Fruit fly (Drosophila melanogaster): ENCODE data around the gene CG10681.

Gene CG10681

DNA sequence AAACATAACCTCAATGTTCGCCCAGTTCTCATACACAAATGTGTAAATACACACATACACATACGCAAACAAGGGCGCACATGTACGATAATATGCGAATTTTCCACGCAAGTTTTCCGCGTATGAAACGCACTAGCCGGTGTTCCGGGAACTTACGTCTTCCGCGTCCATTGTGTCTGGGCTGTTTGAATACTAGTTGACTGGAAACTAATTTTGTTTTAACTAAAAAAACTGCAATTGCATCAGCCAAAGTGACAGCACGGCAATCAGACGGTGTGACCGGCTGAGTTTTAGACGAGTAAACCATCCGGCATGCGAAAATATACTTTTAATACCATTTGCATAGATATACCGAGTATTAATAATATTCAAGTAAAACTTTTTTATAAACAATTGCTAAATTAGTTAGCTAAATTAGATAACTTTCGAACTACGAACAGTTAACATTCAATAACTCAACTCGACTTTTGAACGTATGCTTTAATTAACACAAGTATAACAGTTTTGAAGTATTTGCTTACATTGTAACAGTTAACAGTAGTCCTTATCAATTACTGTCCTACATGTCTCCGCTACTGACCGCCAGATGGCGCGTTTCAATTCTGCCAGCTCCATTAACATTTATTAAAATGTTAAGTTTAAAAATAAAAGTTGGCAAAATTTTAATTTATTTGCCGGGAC is 25.3 kb downstream of the CG10681 start, which contains the start of gene eIF2beta:
Gene eIF2beta (minus strand): TSS at position 299 of the 681 bp plus-strand sequence.
- TF ChIP-seq sv (GFP tag; optimal IDR thresholded peaks at IDR 0.05) (peak; percentile 34), woc (GFP tag; optimal IDR thresholded peaks at IDR 0.05) (peak; percentile 27), Vsx2 (GFP tag; optimal IDR thresholded peaks at IDR 0.05; ENCODE audit: partially characterized antibody) (no peak), fru (GFP tag; optimal IDR thresholded peaks at IDR 0.05) (peak; percentile 52), Sp1 (GFP tag; optimal IDR thresholded peaks at IDR 0.05) (peak; percentile 4), sage (GFP tag; optimal IDR thresholded peaks at IDR 0.05) (peak; percentile 55), dsf (GFP tag; optimal IDR thresholded peaks at IDR 0.05; ENCODE audit: borderline replicate concordance) (no peak), Myc (optimal IDR thresholded peaks at IDR 0.05) (peak; percentile 1), CrebA (GFP tag; optimal IDR thresholded peaks at IDR 0.05; ENCODE audit: borderline replicate concordance) (no peak), OdsH (GFP tag; optimal IDR thresholded peaks at IDR 0.05) (no peak), Hnf4 (GFP tag; optimal IDR thresholded peaks at IDR 0.05) (peak; percentile 20), tai (GFP tag; optimal IDR thresholded peaks at IDR 0.05) (no peak), h (GFP tag; optimal IDR thresholded peaks at IDR 0.05) (peak; percentile 23), jim (GFP tag; optimal IDR thresholded peaks at IDR 0.05) (no peak), usp (GFP tag; optimal IDR thresholded peaks at IDR 0.05) (no peak)

DNA sequence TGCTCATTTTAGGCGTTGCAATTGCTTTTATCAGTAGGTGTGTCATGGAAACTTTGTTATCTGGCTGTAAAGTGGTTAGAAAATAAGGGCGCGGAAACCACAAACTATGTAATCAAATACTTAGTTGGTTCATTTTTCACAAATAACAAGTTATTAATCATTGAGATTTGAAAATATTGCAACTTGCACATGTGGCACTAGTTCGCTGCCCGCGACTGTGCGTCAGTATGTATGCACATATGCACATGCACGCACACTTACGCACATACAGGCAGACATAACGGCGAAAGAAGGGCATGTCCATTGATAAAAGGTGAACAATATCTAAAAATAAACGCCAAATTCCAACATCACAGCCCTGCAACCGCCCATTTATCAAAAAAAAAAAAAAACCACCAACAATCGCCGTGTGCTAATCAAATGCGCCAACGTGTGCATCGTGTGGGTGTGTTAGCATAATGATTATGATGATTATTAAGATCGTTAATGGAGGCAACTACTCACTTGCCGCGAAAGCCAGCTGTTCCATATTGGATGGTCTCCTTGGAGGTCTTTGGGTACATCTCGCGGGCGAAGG is 28.2 kb downstream of the CG10681 start:
- TF ChIP-seq sv (GFP tag; optimal IDR thresholded peaks at IDR 0.05) (no peak), usp (GFP tag; optimal IDR thresholded peaks at IDR 0.05) (no peak), CG32264 (GFP tag; optimal IDR thresholded peaks at IDR 0.05) (peak; percentile 27), woc (GFP tag; optimal IDR thresholded peaks at IDR 0.05) (peak; percentile 39), Dfd (GFP tag; optimal IDR thresholded peaks at IDR 0.05) (no peak), OdsH (GFP tag; optimal IDR thresholded peaks at IDR 0.05) (peak; percentile 55), brk (GFP tag; optimal IDR thresholded peaks at IDR 0.05) (no peak), ey (GFP tag; optimal IDR thresholded peaks at IDR 0.05) (peak; percentile 54), h (GFP tag; optimal IDR thresholded peaks at IDR 0.05) (peak; percentile 44), foxo (GFP tag; optimal IDR thresholded peaks at IDR 0.05) (peak in 1 of 2 experiments; percentile 77), psq (GFP tag; optimal IDR thresholded peaks at IDR 0.05) (peak; percentile 22), Sp1 (GFP tag; optimal IDR thresholded peaks at IDR 0.05) (peak; percentile 47), Hnf4 (GFP tag; optimal IDR thresholded peaks at IDR 0.05) (peak; percentile 64), rgr (GFP tag; optimal IDR thresholded peaks at IDR 0.05) (peak; percentile 63), fru (GFP tag; optimal IDR thresholded peaks at IDR 0.05) (peak; percentile 61), N (GFP tag; optimal IDR thresholded peaks at IDR 0.05) (no peak), Vsx2 (GFP tag; optimal IDR thresholded peaks at IDR 0.05; ENCODE audit: partially characterized antibody) (no peak), HLH106 (tag; optimal IDR thresholded peaks at IDR 0.05) (peak; percentile 41), Jra (GFP tag; optimal IDR thresholded peaks at IDR 0.05) (peak; percentile 68), br (GFP tag; optimal IDR thresholded peaks at IDR 0.05) (peak; percentile 61), Hr83 (GFP tag; optimal IDR thresholded peaks at IDR 0.05; ENCODE audit: poor library complexity, severe bottlenecking) (peak; percentile 9)

- TF ChIP-seq Rel (GFP tag; optimal IDR thresholded peaks at IDR 0.05) (no peak), Rel (tag; optimal IDR thresholded peaks at IDR 0.05) (peak; percentile 63), Hr78 (GFP tag; optimal IDR thresholded peaks at IDR 0.05) (no peak), h (GFP tag; optimal IDR thresholded peaks at IDR 0.05) (peak; percentile 11), CrebA (GFP tag; optimal IDR thresholded peaks at IDR 0.05; ENCODE audit: borderline replicate concordance) (no peak), br (GFP tag; optimal IDR thresholded peaks at IDR 0.05) (no peak), CG9705 (GFP tag; optimal IDR thresholded peaks at IDR 0.05) (no peak), pan (optimal IDR thresholded peaks at IDR 0.05) (no peak), Dif (GFP tag; optimal IDR thresholded peaks at IDR 0.05; ENCODE audit: partially characterized antibody) (no peak), HLH106 (tag; optimal IDR thresholded peaks at IDR 0.05) (no peak), Vsx2 (GFP tag; optimal IDR thresholded peaks at IDR 0.05; ENCODE audit: partially characterized antibody) (no peak), dl (GFP tag; optimal IDR thresholded peaks at IDR 0.05; ENCODE audit: insufficient read depth in 1 of 2, partially characterized antibody in 2 of 2) (no peak), woc (GFP tag; optimal IDR thresholded peaks at IDR 0.05) (no peak), sv (GFP tag; optimal IDR thresholded peaks at IDR 0.05) (no peak), CG32264 (GFP tag; optimal IDR thresholded peaks at IDR 0.05) (no peak), Sp1 (GFP tag; optimal IDR thresholded peaks at IDR 0.05) (peak; percentile 21), Jra (GFP tag; optimal IDR thresholded peaks at IDR 0.05) (no peak), Myc (optimal IDR thresholded peaks at IDR 0.05) (no peak)
These were observed 28.7 kb downstream of the CG10681 start, which contains the start of gene nst for dm6 chr3L:12530044-12530443. TSS of gene nst (minus strand) at chr3L:12530171.
